Worm (Caenorhabditis elegans) whole organism, late embryonic: ENCODE results near the gene H10E21.1.

Experiments
- C08G9.2 ChIP-seq: sonication (generic microtip); optimal IDR thresholded peaks from 2 replicates; lab custom pipeline; 2016; ENCODE audit warnings: mild to moderate bottlenecking, missing genetic modification characterization, moderate library complexity, missing compliant biosample characterization
- K09A11.1 ChIP-seq: sonication (generic microtip); optimal IDR thresholded peaks from 2 replicates; lab custom pipeline; 2017; ENCODE audit warnings: antibody characterized with exemption, mild to moderate bottlenecking, missing genetic modification characterization, missing compliant biosample characterization; ENCODE audit not compliant: insufficient read depth
- T23F11.4 ChIP-seq: fragments of 200-800 bp; sonication (Bioruptor generic); optimal IDR thresholded peaks from 2 replicates; lab custom pipeline; 2018; ENCODE audit warnings: mild to moderate bottlenecking, missing genetic modification characterization, missing compliant biosample characterization
- Y22D7AL.16 ChIP-seq: sonication (generic microtip); optimal IDR thresholded peaks from 2 replicates; lab custom pipeline; 2016; ENCODE audit warnings: missing genetic modification characterization, missing compliant biosample characterization
- ceh-14 ChIP-seq: sonication (generic microtip); optimal IDR thresholded peaks from 2 replicates; lab custom pipeline; 2016; ENCODE audit warnings: missing genotype, missing genetic modification characterization, missing compliant biosample characterization
- ceh-22 ChIP-seq: sonication (generic microtip); optimal IDR thresholded peaks from 2 replicates; lab custom pipeline; 2017; ENCODE audit warnings: missing biosample characterization, missing genetic modification characterization
- ceh-30 ChIP-seq: fragments of 150-350 bp; optimal IDR thresholded peaks from 2 replicates; lab custom pipeline; 2014; ENCODE audit warnings: missing biosample characterization, missing genetic modification characterization
- ceh-45 ChIP-seq: fragments of 200-800 bp; sonication (Bioruptor generic); IDR thresholded peaks from 2 replicates; pipeline ENCODE4 v1.3.6; 2022; ENCODE audit warnings: missing genetic modification reagents, missing genetic modification characterization, missing compliant biosample characterization
- ceh-48 ChIP-seq: sonication (generic microtip); optimal IDR thresholded peaks from 2 replicates; lab custom pipeline; 2016; ENCODE audit warnings: missing genetic modification characterization, inconsistent platforms, missing compliant biosample characterization
- ceh-6 ChIP-seq: fragments of 200-800 bp; sonication (Bioruptor generic); optimal IDR thresholded peaks from 2 replicates; lab custom pipeline; 2018; ENCODE audit warnings: mild to moderate bottlenecking, missing genetic modification characterization, missing compliant biosample characterization
- ceh-9 ChIP-seq: sonication (generic microtip); optimal IDR thresholded peaks from 2 replicates; lab custom pipeline; 2016; ENCODE audit warnings: mild to moderate bottlenecking, missing genetic modification characterization, inconsistent platforms, missing compliant biosample characterization
- che-1 ChIP-seq: sonication (generic microtip); optimal IDR thresholded peaks from 2 replicates; lab custom pipeline; 2016; ENCODE audit warnings: mild to moderate bottlenecking, missing genetic modification characterization, missing compliant biosample characterization
- dmd-4 ChIP-seq: sonication (generic microtip); optimal IDR thresholded peaks from 2 replicates; lab custom pipeline; 2016; ENCODE audit warnings: borderline replicate concordance, missing genetic modification characterization, missing compliant biosample characterization
- elt-2 ChIP-seq: sonication (generic microtip); optimal IDR thresholded peaks from 2 replicates; lab custom pipeline; 2016; ENCODE audit warnings: missing genetic modification reagents, missing genetic modification characterization, missing compliant biosample characterization
- ets-4 ChIP-seq: sonication (generic microtip); optimal IDR thresholded peaks from 2 replicates; lab custom pipeline; 2016; ENCODE audit warnings: missing genetic modification characterization, missing compliant biosample characterization
- fax-1 ChIP-seq: sonication (generic microtip); optimal IDR thresholded peaks from 2 replicates; lab custom pipeline; 2016; ENCODE audit warnings: missing genotype, missing genetic modification characterization, missing compliant biosample characterization
- hlh-13 ChIP-seq: fragments of 200-800 bp; sonication (Bioruptor generic); optimal IDR thresholded peaks from 2 replicates; lab custom pipeline; 2018; ENCODE audit warnings: mild to moderate bottlenecking, missing genetic modification characterization, missing compliant biosample characterization
- hlh-15 ChIP-seq: sonication (generic microtip); optimal IDR thresholded peaks from 2 replicates; lab custom pipeline; 2016; ENCODE audit warnings: missing genetic modification characterization, missing compliant biosample characterization
- hlh-30 ChIP-seq: sonication (generic microtip); optimal IDR thresholded peaks from 2 replicates; lab custom pipeline; 2017; ENCODE audit warnings: antibody characterized with exemption, missing genetic modification characterization, missing compliant biosample characterization; ENCODE audit not compliant: insufficient read depth
- hlh-8 ChIP-seq: sonication (generic microtip); optimal IDR thresholded peaks from 2 replicates; lab custom pipeline; 2016; ENCODE audit warnings: missing genotype, missing genetic modification characterization, missing compliant biosample characterization
- lim-6 ChIP-seq: sonication (generic microtip); optimal IDR thresholded peaks from 2 replicates; lab custom pipeline; 2016; ENCODE audit warnings: missing genetic modification characterization, missing compliant biosample characterization
- lin-11 ChIP-seq: fragments of 200-800 bp; sonication (Bioruptor generic); optimal IDR thresholded peaks from 2 replicates; lab custom pipeline; 2018; ENCODE audit warnings: mild to moderate bottlenecking, missing genetic modification characterization, missing compliant biosample characterization
- nhr-232 ChIP-seq: sonication (generic microtip); optimal IDR thresholded peaks from 2 replicates; lab custom pipeline; 2016; ENCODE audit warnings: missing genetic modification characterization, missing compliant biosample characterization
- odd-2 ChIP-seq: sonication (generic microtip); optimal IDR thresholded peaks from 2 replicates; lab custom pipeline; 2017; ENCODE audit warnings: antibody characterized with exemption, mild to moderate bottlenecking, missing genetic modification characterization, missing compliant biosample characterization
- pag-3 ChIP-seq: sonication (generic microtip); optimal IDR thresholded peaks from 2 replicates; lab custom pipeline; 2016; ENCODE audit warnings: missing compliant biosample characterization, missing genetic modification characterization, borderline replicate concordance
- pha-4 ChIP-seq: fragments of 150-350 bp; optimal IDR thresholded peaks from 2 replicates; lab custom pipeline; 2018; ENCODE audit warnings: missing biosample characterization, missing genetic modification reagents, missing genetic modification characterization
- pqm-1 ChIP-seq: sonication (generic microtip); optimal IDR thresholded peaks from 2 replicates; lab custom pipeline; 2016; ENCODE audit warnings: missing genetic modification characterization, missing compliant biosample characterization
- pros-1 ChIP-seq: fragments of 150-350 bp; optimal IDR thresholded peaks from 2 replicates; lab custom pipeline; 2014; ENCODE audit warnings: missing biosample characterization, missing genetic modification reagents, missing genetic modification characterization
- ref-2 ChIP-seq: sonication (generic microtip); optimal IDR thresholded peaks from 2 replicates; lab custom pipeline; 2016; ENCODE audit warnings: missing genetic modification characterization, missing compliant biosample characterization
- rnt-1 ChIP-seq: sonication (generic microtip); optimal IDR thresholded peaks from 2 replicates; lab custom pipeline; 2016; ENCODE audit warnings: missing genetic modification characterization, missing compliant biosample characterization
- sdc-2 ChIP-seq: sonication (generic microtip); optimal IDR thresholded peaks from 2 replicates; lab custom pipeline; 2016; ENCODE audit warnings: missing genotype, missing genetic modification characterization, missing compliant biosample characterization
- unc-86 ChIP-seq: sonication (generic microtip); optimal IDR thresholded peaks from 2 replicates; lab custom pipeline; 2016; ENCODE audit warnings: missing genetic modification characterization, missing compliant biosample characterization

The H10E21.1 gene

DNA sequence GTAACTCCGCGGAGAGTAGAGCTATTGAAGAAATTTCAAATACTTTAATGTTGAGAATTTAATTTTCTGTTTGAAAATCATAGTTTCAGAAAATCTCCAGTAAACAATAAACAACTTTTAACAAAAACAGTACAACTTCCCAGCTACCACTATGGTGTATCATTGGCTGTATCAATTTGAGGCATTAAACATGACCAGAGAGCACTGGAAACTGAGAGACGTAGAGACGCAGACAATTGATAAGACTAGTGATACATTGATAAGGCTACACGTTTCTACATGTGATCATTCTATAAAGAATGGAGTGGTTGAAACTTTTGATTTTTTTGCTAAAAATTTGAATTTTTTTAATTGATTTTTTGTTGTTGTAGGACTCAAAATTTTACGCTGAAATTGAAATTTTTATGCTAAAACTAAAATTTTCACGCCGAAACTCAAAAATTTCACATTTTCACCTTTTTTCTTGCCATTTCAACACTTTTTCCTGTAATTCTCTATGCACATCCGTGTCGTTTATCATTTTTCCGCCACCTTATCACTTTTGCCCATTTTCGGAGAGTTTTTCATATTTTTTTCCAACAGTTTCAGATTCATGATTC lies at the start of gene H10E21.1:
TSS of gene H10E21.1 (plus strand) at position 549 of the 599 bp plus-strand sequence.
- TF ChIP-seq lim-6 (tag; lab: Kevin White, UChicago) (no peak), lin-11 (tag; lab: Kevin White, UChicago) (no peak), elt-2 (peak; percentile 88)

DNA sequence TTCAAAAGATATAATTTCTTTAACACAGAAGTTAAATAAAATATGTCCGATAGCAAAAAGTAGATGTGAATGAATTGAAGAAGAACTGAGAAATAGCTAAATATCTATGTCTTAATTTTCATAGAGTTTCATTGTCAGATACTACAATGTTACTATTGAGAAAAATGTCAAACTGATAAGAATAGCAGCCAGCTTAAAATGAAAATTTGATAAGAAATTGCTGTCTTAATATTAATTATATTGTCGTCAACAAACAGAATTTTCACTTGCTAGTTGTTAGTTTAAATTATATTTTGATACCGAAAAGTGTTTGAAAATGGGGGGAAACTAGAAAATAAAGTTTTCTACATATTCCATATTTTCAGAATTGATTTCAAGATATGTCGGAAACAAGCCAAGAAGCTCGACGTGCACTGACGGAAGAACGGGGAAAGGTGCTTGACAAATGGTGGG lies 12.6 kb upstream of the H10E21.1 start, which contains the start of the genes fbxa-6, cTel54X.2 and npr-30:
TSS of gene fbxa-6 (minus strand) at position 179 of the 453 bp plus-strand sequence.
TSS of gene cTel54X.2 (plus strand) at position 360 of the 453 bp plus-strand sequence.
TSS of gene npr-30 (plus strand) at position 403 of the 453 bp plus-strand sequence.
- TF ChIP-seq lin-11 (tag; lab: Kevin White, UChicago) (no peak), C08G9.2 (tag; lab: Kevin White, UChicago) (no peak), fax-1 (tag; lab: Kevin White, UChicago) (no peak), hlh-30 (no peak), dmd-4 (no peak), pha-4 (tag; lab: Kevin White, UChicago) (no peak), nhr-232 (tag; lab: Kevin White, UChicago) (no peak), ceh-9 (no peak), hlh-13 (GFP tag; lab: Kevin White, UChicago) (no peak), pag-3 (tag; lab: Kevin White, UChicago) (no peak)

DNA sequence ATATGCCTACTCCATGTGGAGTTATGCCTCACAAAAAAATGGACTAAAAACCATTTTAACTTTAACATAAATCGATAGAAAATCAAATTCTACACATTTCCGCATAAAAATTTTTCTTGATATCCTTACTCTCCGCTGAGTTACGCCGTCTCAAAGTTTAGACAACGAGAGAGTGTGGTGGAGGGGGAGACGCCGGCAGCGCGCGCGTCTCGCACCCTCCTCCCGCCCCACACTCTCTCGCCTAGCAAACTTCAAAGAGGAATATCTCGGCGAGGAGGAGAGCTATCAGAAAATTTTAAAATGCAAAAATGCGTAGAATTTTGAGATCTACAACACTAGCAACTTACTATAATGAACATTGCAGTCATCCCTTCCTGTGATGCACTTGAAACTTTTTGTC lies 1.4 kb upstream of the H10E21.1 start:
- no peak for TF ChIP-seq ceh-48 (tag; lab: Kevin White, UChicago)

DNA sequence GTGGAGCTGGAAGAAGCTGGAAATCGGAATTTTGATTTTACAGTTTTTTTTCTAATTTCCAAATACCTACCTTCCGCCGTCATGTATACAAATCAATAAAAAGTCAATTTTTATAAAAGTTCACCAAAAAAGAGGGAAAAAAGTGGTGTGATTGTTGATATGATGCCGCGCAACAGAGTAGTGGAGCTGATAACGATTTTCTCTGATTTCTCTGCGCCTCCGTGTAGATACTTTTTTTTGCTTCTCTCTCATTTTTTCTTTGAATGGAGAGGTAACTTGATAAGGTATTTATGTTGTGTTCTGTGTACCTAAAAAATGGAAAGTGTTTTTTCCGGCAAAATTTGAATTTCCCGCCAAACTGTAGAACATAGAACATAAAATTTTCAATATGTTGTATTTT lies 901 bp upstream of the H10E21.1 start, which contains the start of gene nhr-80:
TSS of gene nhr-80 (minus strand) at position 199 of the 400 bp plus-strand sequence.
- TF ChIP-seq fax-1 (tag; lab: Kevin White, UChicago) (no peak), ref-2 (tag; lab: Kevin White, UChicago) (no peak), K09A11.1 (no peak), elt-2 (peak; percentile 87)

DNA sequence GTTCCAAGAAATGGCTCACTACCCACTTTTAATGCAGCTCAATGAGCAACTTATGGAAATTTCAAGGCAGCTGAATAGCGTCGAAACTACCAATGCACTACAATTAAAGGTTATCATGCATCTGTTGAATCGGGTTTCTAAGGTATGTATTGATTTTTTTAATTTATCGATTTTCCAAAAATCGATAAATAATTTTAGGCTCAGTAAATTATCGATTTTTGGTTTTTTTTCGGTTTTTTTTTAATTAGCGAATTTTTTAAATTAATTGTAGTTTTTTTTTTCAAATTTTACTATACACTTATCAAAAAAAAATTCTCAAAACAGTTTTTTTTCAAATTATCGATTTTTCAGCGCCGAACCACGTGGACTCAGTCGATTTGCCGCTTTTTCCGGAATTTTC lies 1.2 kb downstream of the H10E21.1 start:
- TF ChIP-seq ceh-6 (no peak), rnt-1 (tag; lab: Kevin White, UChicago) (no peak), ceh-14 (tag; lab: Kevin White, UChicago) (no peak), hlh-30 (no peak)

DNA sequence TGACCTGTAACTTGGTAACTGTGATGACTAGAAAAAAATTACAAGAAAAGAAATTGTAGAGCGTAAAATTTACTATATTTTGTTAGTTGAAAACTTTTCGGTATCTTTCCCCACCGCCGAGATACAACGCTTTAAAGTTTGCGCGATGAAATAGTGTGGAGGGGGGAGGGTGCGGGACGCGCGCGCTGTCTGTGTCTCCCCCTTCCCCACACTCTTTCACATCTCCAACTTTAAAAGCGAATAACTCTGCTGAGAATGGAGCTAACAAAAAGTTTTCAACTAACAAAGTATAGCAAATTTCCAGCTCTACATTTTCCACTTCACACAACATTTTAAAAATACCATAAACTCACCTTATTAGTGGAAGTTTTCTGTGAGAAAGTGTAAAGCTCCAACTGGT lies 2.0 kb downstream of the H10E21.1 start:
- no peak for TF ChIP-seq elt-2
- no peak for TF ChIP-seq sdc-2 (tag; lab: Kevin White, UChicago)
- TF ChIP-seq hlh-15 (tag; lab: Kevin White, UChicago) = no peak
- no peak for TF ChIP-seq pha-4 (tag; lab: Kevin White, UChicago)
- TF ChIP-seq unc-86 (tag; lab: Kevin White, UChicago) = no peak
- TF ChIP-seq ceh-30 (tag; lab: Kevin White, UChicago) = no peak
- TF ChIP-seq che-1 (tag; lab: Kevin White, UChicago) = no peak
- TF ChIP-seq pqm-1 = no peak
- no peak for TF ChIP-seq ceh-14 (tag; lab: Kevin White, UChicago)
- TF ChIP-seq hlh-8 (tag; lab: Kevin White, UChicago) = no peak
- no peak for TF ChIP-seq T23F11.4 (GFP tag; lab: Kevin White, UChicago)
- no peak for TF ChIP-seq Y22D7AL.16 (tag; lab: Kevin White, UChicago)
- no peak for TF ChIP-seq ceh-22 (tag; lab: Kevin White, UChicago)
- TF ChIP-seq ceh-45 (GFP tag; lab: Robert Waterston, UW) = no peak
- no peak for TF ChIP-seq ets-4 (tag; lab: Kevin White, UChicago)
- TF ChIP-seq K09A11.1 = no peak
- TF ChIP-seq pros-1 = no peak
- TF ChIP-seq odd-2 = no peak
- no peak for TF ChIP-seq hlh-13 (GFP tag; lab: Kevin White, UChicago)
